Worm (Caenorhabditis elegans): Measurements from ENCODE around the gene R166.3.

ce11 chrII:10553377-10554045 lies 14.4 kb upstream of the R166.3 start:
- no peak for TF ChIP-seq dao-5 (tag; optimal IDR thresholded peaks at IDR 0.05)
- no peak for TF ChIP-seq him-1 (tag; optimal IDR thresholded peaks at IDR 0.05)
- TF ChIP-seq W03F9.2 (tag; optimal IDR thresholded peaks at IDR 0.05): no peak
